Worm (Caenorhabditis elegans) whole organism, L1 larva: Measurements from ENCODE around the gene Y110A2AL.9.
"Not testable (repeated sequence)": the region's sequence is repeated elsewhere in the genome, so short reads cannot be mapped to it uniquely, and the experiment has no call there.

Experiments used
- C34B4.2 ChIP-seq: sonication (generic microtip); optimal IDR thresholded peaks from 2 replicates; lab custom pipeline; 2017; ENCODE audit warnings: mild to moderate bottlenecking, missing genetic modification characterization, missing compliant biosample characterization
- ama-1 ChIP-seq: fragments of 150-350 bp; optimal IDR thresholded peaks from 2 replicates; lab custom pipeline; 2014
- blmp-1 ChIP-seq: fragments of 150-350 bp; optimal IDR thresholded peaks from 2 replicates; lab custom pipeline; 2014; ENCODE audit warnings: missing biosample characterization, missing genetic modification characterization
- ceh-8 ChIP-seq: fragments of 200-800 bp; sonication (Bioruptor generic); optimal IDR thresholded peaks from 2 replicates; lab custom pipeline; 2018; ENCODE audit warnings: mild to moderate bottlenecking, missing genetic modification characterization, moderate library complexity, missing compliant biosample characterization
- ceh-82 ChIP-seq, 3 experiments: fragments of 150-350 bp in 1 of 3; sonication (generic microtip) in 2 of 3; optimal IDR thresholded peaks; 2 replicates each; lab custom pipeline; 2014 to 2017; ENCODE audit warnings: missing biosample characterization in 3 of 3, missing genetic modification characterization in 3 of 3
- ceh-88 ChIP-seq: fragments of 200-800 bp; sonication (Bioruptor generic); IDR thresholded peaks from 2 replicates; pipeline ENCODE4 v1.3.6; 2022; ENCODE audit warnings: missing genetic modification characterization, missing compliant biosample characterization
- dpl-1 ChIP-seq, 3 experiments: fragments of 150-350 bp in 2 of 3; sonication (generic microtip) in 1 of 3; optimal IDR thresholded peaks; 2 replicates each; lab custom pipeline; 2014 to 2017; ENCODE audit warnings: missing biosample characterization in 3 of 3, missing genetic modification characterization in 3 of 3, missing genetic modification reagents in 3 of 3
- efl-1 ChIP-seq, 4 experiments: fragments of 150-350 bp; optimal IDR thresholded peaks in 3 of 4; peaks in 1 of 4; 1 replicate in 1 of 4; 2 replicates in 3 of 4; lab custom pipeline; 2014; ENCODE audit warnings: missing biosample characterization in 2 of 4, missing genetic modification characterization in 2 of 4, missing genetic modification reagents in 2 of 4
- egl-27 ChIP-seq, 2 experiments: fragments of 150-350 bp in 1 of 2; sonication (generic microtip); optimal IDR thresholded peaks; 3 replicates each; lab custom pipeline; 2017 to 2018; ENCODE audit warnings: missing biosample characterization in 2 of 2, missing genetic modification characterization in 2 of 2, missing genetic modification reagents in 2 of 2
- elt-2 ChIP-seq: sonication (generic microtip); optimal IDR thresholded peaks from 2 replicates; lab custom pipeline; 2016; ENCODE audit warnings: missing genetic modification characterization, mild to moderate bottlenecking, inconsistent platforms, missing compliant biosample characterization, missing genetic modification reagents
- elt-3 ChIP-seq, 6 experiments: fragments of 150-350 bp in 1 of 6; sonication (generic microtip); optimal IDR thresholded peaks; 2 replicates each; lab custom pipeline; 2017 to 2018; ENCODE audit warnings: missing biosample characterization in 6 of 6, missing genetic modification characterization in 6 of 6, inconsistent platforms in 1 of 6
- hpl-2 ChIP-seq: fragments of 150-350 bp; optimal IDR thresholded peaks from 2 replicates; lab custom pipeline; 2014; ENCODE audit warnings: missing biosample characterization, missing genetic modification reagents, missing genetic modification characterization
- jun-1 ChIP-seq: fragments of 150-350 bp; optimal IDR thresholded peaks from 2 replicates; lab custom pipeline; 2014; ENCODE audit warnings: missing biosample characterization, missing genetic modification reagents, missing genetic modification characterization
- lin-13 ChIP-seq: fragments of 150-350 bp; optimal IDR thresholded peaks from 2 replicates; lab custom pipeline; 2014; ENCODE audit warnings: missing biosample characterization, missing genetic modification reagents, missing genetic modification characterization
- lin-35 ChIP-seq, 2 experiments: fragments of 150-350 bp; optimal IDR thresholded peaks; 2 replicates each; lab custom pipeline; 2014; ENCODE audit warnings: missing biosample characterization in 2 of 2, missing genetic modification characterization in 2 of 2, missing genetic modification reagents in 2 of 2
- lsy-2 ChIP-seq, 2 experiments: fragments of 150-350 bp; optimal IDR thresholded peaks; 2 replicates each; lab custom pipeline; 2014; ENCODE audit warnings: missing biosample characterization in 2 of 2, missing genetic modification characterization in 2 of 2
- mdl-1 ChIP-seq, 2 experiments: fragments of 150-350 bp; optimal IDR thresholded peaks; 2 replicates each; lab custom pipeline; 2014 to 2017; ENCODE audit warnings: missing biosample characterization in 2 of 2, missing genetic modification characterization in 2 of 2, inconsistent platforms in 1 of 2
- mep-1 ChIP-seq: fragments of 150-350 bp; optimal IDR thresholded peaks from 2 replicates; lab custom pipeline; 2014; ENCODE audit warnings: missing biosample characterization, missing genetic modification characterization
- nhr-11 ChIP-seq: fragments of 150-350 bp; optimal IDR thresholded peaks from 2 replicates; lab custom pipeline; 2014; ENCODE audit warnings: missing biosample characterization, missing genetic modification characterization
- nhr-19 ChIP-seq: fragments of 200-800 bp; sonication (Bioruptor generic); conservative IDR thresholded peaks from 2 replicates; pipeline ENCODE4 v1.3.6; 2022; ENCODE audit warnings: missing genetic modification characterization, missing compliant biosample characterization
- nhr-20 ChIP-seq: sonication (generic microtip); optimal IDR thresholded peaks from 2 replicates; lab custom pipeline; 2016; ENCODE audit warnings: mild to moderate bottlenecking, missing genetic modification characterization, missing compliant biosample characterization
- nhr-237 ChIP-seq: fragments of 150-350 bp; optimal IDR thresholded peaks from 2 replicates; lab custom pipeline; 2014; ENCODE audit warnings: missing biosample characterization, missing genetic modification characterization
- nhr-71 ChIP-seq: sonication (generic microtip); optimal IDR thresholded peaks from 2 replicates; lab custom pipeline; 2016; ENCODE audit warnings: mild to moderate bottlenecking, missing genetic modification characterization, moderate library complexity, missing compliant biosample characterization
- nhr-85 ChIP-seq: sonication (generic microtip); peaks from one replicate; lab custom pipeline; 2016; ENCODE audit warnings: missing genetic modification characterization, inconsistent platforms, missing compliant biosample characterization
- pqm-1 ChIP-seq: sonication (generic microtip); optimal IDR thresholded peaks from 3 replicates; lab custom pipeline; 2017; ENCODE audit warnings: missing biosample characterization, missing genetic modification characterization
- rnt-1 ChIP-seq: sonication (generic microtip); optimal IDR thresholded peaks from 2 replicates; lab custom pipeline; 2016; ENCODE audit warnings: mild to moderate bottlenecking, missing genetic modification characterization, moderate library complexity, missing compliant biosample characterization
- sox-4 ChIP-seq: sonication (generic microtip); optimal IDR thresholded peaks from 2 replicates; lab custom pipeline; 2016; ENCODE audit warnings: missing genetic modification characterization, missing compliant biosample characterization
- tlp-1 ChIP-seq: fragments of 150-350 bp; optimal IDR thresholded peaks from 2 replicates; lab custom pipeline; 2014; ENCODE audit warnings: missing biosample characterization, missing genetic modification characterization
- unc-62 ChIP-seq: fragments of 150-350 bp; optimal IDR thresholded peaks from 2 replicates; lab custom pipeline; 2014; ENCODE audit warnings: missing biosample characterization, missing genetic modification reagents, missing genetic modification characterization
- unc-86 ChIP-seq: sonication (generic microtip); optimal IDR thresholded peaks from 2 replicates; lab custom pipeline; 2016; ENCODE audit warnings: missing genetic modification characterization, missing compliant biosample characterization
- xbp-1 ChIP-seq: sonication (generic microtip); optimal IDR thresholded peaks from 2 replicates; lab custom pipeline; 2016; ENCODE audit warnings: missing genetic modification characterization, missing compliant biosample characterization
- ztf-11 ChIP-seq, 2 experiments: sonication (generic microtip); optimal IDR thresholded peaks; 2 replicates each; lab custom pipeline; 2016 to 2017; ENCODE audit warnings: missing genetic modification characterization in 2 of 2, missing biosample characterization in 1 of 2, missing compliant biosample characterization in 1 of 2
- ztf-4 ChIP-seq: fragments of 150-350 bp; optimal IDR thresholded peaks from 2 replicates; lab custom pipeline; 2014; ENCODE audit warnings: missing biosample characterization, missing genetic modification characterization

Gene Y110A2AL.9

ce11 chrII:2845674-2846073, 20.8 kb downstream of the Y110A2AL.9 start:
- TF ChIP-seq tlp-1 (tag; lab: Kevin White, UChicago): no peak
- TF ChIP-seq mep-1: no peak
- TF ChIP-seq ceh-82 (tag; optimal IDR thresholded peaks at IDR 0.05; lab: Kevin White, UChicago): no peak
- no peak for TF ChIP-seq mdl-1 (tag; optimal IDR thresholded peaks at IDR 0.05; lab: Kevin White, UChicago)
- no peak for TF ChIP-seq nhr-85 (tag; lab: Kevin White, UChicago)
- TF ChIP-seq lin-13: no peak
- no peak for TF ChIP-seq ceh-88 (GFP tag; lab: Robert Waterston, UW)
- no peak for TF ChIP-seq unc-86 (tag; lab: Kevin White, UChicago)

- TF ChIP-seq lsy-2 (tag; optimal IDR thresholded peaks at IDR 0.05; lab: Kevin White, UChicago) (no peak), ceh-8 (GFP tag; lab: Kevin White, UChicago) (no peak), efl-1 (optimal IDR thresholded peaks at IDR 0.05; lab: Kevin White, UChicago) (no peak), efl-1 (GFP tag; optimal IDR thresholded peaks at IDR 0.05 in 1 of 2; lab: Kevin White, UChicago) (no peak), ztf-11 (tag; optimal IDR thresholded peaks at IDR 0.05; lab: Kevin White, UChicago) (no peak), nhr-11 (tag; lab: Kevin White, UChicago) (no peak), xbp-1 (tag; lab: Kevin White, UChicago) (no peak), nhr-19 (GFP tag; lab: Robert Waterston, UW) (no peak), ceh-82 (tag; optimal IDR thresholded peaks at IDR 0.05; lab: Kevin White, UChicago) (no peak), pqm-1 (tag; lab: Kevin White, UChicago) (no peak)
These were observed 23.4 kb downstream of the Y110A2AL.9 start, which contains the start of gene Y110A2AL.7 for ce11 chrII:2843088-2843487. TSS of gene Y110A2AL.7 (minus strand) at chrII:2843188.

ce11 chrII:2841529-2841928, 24.9 kb downstream of the Y110A2AL.9 start, which contains the start of gene Y110A2AL.6:
TSS of gene Y110A2AL.6 (minus strand) at chrII:2841629.
- TF ChIP-seq elt-3 (tag; optimal IDR thresholded peaks at IDR 0.05; lab: Kevin White, UChicago) (no peak), egl-27 (tag; optimal IDR thresholded peaks at IDR 0.05; lab: Kevin White, UChicago) (no peak), C34B4.2 (tag; lab: Kevin White, UChicago) (no peak), jun-1 (no peak), hpl-2 (GFP tag; lab: Kevin White, UChicago) (no peak), lin-35 (GFP tag; optimal IDR thresholded peaks at IDR 0.05; lab: Kevin White, UChicago) (no peak), rnt-1 (no peak), tlp-1 (tag; lab: Kevin White, UChicago) (no peak)

- not testable (repeated sequence) for TF ChIP-seq ztf-4, nhr-237, nhr-71 (tag; lab: Kevin White, UChicago)
These were observed 27.4 kb downstream of the Y110A2AL.9 start, which contains the start of gene Y110A2AL.4 for ce11 chrII:2839004-2839403. TSS of gene Y110A2AL.4 (plus strand) at chrII:2839304.

ce11 chrII:2836853-2837252, 29.6 kb downstream of the Y110A2AL.9 start, which contains the start of gene K12H6.7:
TSS of gene K12H6.7 (minus strand) at chrII:2836953.
- TF ChIP-seq sox-4: no peak

- TF ChIP-seq blmp-1 (tag; lab: Kevin White, UChicago) (peak; percentile 0), ama-1 (no peak), unc-62 (GFP tag; lab: Kevin White, UChicago) (no peak), elt-2 (peak; percentile 83), efl-1 (optimal IDR thresholded peaks at IDR 0.05; lab: Kevin White, UChicago) (no peak), efl-1 (GFP tag; optimal IDR thresholded peaks at IDR 0.05 in 1 of 2; lab: Kevin White, UChicago) (peak in 1 of 2 experiments; percentile 77), dpl-1 (GFP tag; optimal IDR thresholded peaks at IDR 0.05; lab: Kevin White, UChicago) (peak in 1 of 3 experiments; percentile 4), lin-35 (GFP tag; optimal IDR thresholded peaks at IDR 0.05; lab: Kevin White, UChicago) (peak in 1 of 2 experiments; percentile 44), nhr-20 (tag; lab: Kevin White, UChicago) (peak; percentile 20), elt-3 (tag; optimal IDR thresholded peaks at IDR 0.05; lab: Kevin White, UChicago) (peak in 1 of 6 experiments; percentile 53)
These were observed 32.3 kb downstream of the Y110A2AL.9 start for ce11 chrII:2834105-2834504.
